Fruit fly (Drosophila melanogaster) whole organism, embryonic: Measurements from ENCODE around the gene Nle.

Experiments used
- Abd-B ChIP-seq: fragments of 200-800 bp; sonication (Bioruptor generic); optimal IDR thresholded peaks from 2 replicates; lab custom pipeline; 2018; ENCODE audit warnings: missing biosample characterization, mild to moderate bottlenecking, missing genetic modification characterization, moderate library complexity
- CG10462 ChIP-seq: fragments of 200-800 bp; sonication (Bioruptor generic); optimal IDR thresholded peaks from 2 replicates; lab custom pipeline; 2016; ENCODE audit warnings: missing biosample characterization, missing genetic modification characterization
- CG1233 ChIP-seq: fragments of 200-800 bp; sonication (Bioruptor generic); optimal IDR thresholded peaks from 4 replicates; lab custom pipeline; 2018; ENCODE audit warnings: missing biosample characterization, mild to moderate bottlenecking, missing genetic modification characterization
- CG12942 ChIP-seq: fragments of 200-800 bp; sonication (Bioruptor generic); optimal IDR thresholded peaks from 3 replicates; lab custom pipeline; 2016; ENCODE audit warnings: missing biosample characterization, missing genetic modification characterization
- CG15073 ChIP-seq: fragments of 200-800 bp; sonication (Bioruptor generic); optimal IDR thresholded peaks from 2 replicates; lab custom pipeline; 2016; ENCODE audit warnings: missing biosample characterization, missing genetic modification characterization
- CG15269 ChIP-seq: fragments of 200-800 bp; sonication (Bioruptor generic); optimal IDR thresholded peaks from 2 replicates; lab custom pipeline; 2018; ENCODE audit warnings: missing biosample characterization, mild to moderate bottlenecking, missing genetic modification characterization, moderate library complexity
- CG15514 ChIP-seq: fragments of 200-800 bp; sonication (Bioruptor generic); optimal IDR thresholded peaks from 3 replicates; lab custom pipeline; 2017; ENCODE audit warnings: missing biosample characterization, missing genetic modification characterization, mild to moderate bottlenecking, moderate library complexity, missing genetic modification reagents
- CG15601 ChIP-seq: fragments of 200-800 bp; sonication (Bioruptor generic); optimal IDR thresholded peaks from 3 replicates; lab custom pipeline; 2019; ENCODE audit warnings: missing biosample characterization, mild to moderate bottlenecking, missing genetic modification characterization, moderate library complexity
- CG16813 ChIP-seq: fragments of 200-800 bp; sonication (Bioruptor generic); IDR thresholded peaks from 3 replicates; pipeline ENCODE4 v1.3.6; 2022; ENCODE audit warnings: missing biosample characterization, missing genetic modification characterization; ENCODE audit not compliant: partially characterized antibody
- CG17829 ChIP-seq: fragments of 200-800 bp; optimal IDR thresholded peaks from 2 replicates; lab custom pipeline; 2019; ENCODE audit warnings: missing biosample characterization, mild to moderate bottlenecking, missing genetic modification characterization, moderate library complexity
- CG2712 ChIP-seq: fragments of 200-800 bp; optimal IDR thresholded peaks from 3 replicates; lab custom pipeline; 2019; ENCODE audit warnings: missing biosample characterization, mild to moderate bottlenecking, missing genetic modification characterization, moderate library complexity
- CG6791 ChIP-seq: fragments of 200-800 bp; sonication (Bioruptor generic); IDR thresholded peaks from 3 replicates; pipeline ENCODE4 v1.3.6; 2022; ENCODE audit warnings: missing biosample characterization, missing genetic modification characterization; ENCODE audit not compliant: partially characterized antibody
- CG7786 ChIP-seq: fragments of 200-800 bp; sonication (Bioruptor generic); optimal IDR thresholded peaks from 2 replicates; lab custom pipeline; 2016; ENCODE audit warnings: missing biosample characterization, missing genetic modification characterization
- CG8478 ChIP-seq: fragments of >200 bp; optimal IDR thresholded peaks from 2 replicates; lab custom pipeline; 2018
- CG8924 ChIP-seq: fragments of 200-800 bp; optimal IDR thresholded peaks from 3 replicates; lab custom pipeline; 2019; ENCODE audit warnings: missing biosample characterization, mild to moderate bottlenecking, missing genetic modification characterization, moderate library complexity
- CG9437 ChIP-seq: fragments of 200-800 bp; sonication (Bioruptor generic); optimal IDR thresholded peaks from 2 replicates; lab custom pipeline; 2018; ENCODE audit warnings: missing biosample characterization, mild to moderate bottlenecking, missing genetic modification characterization
- Doc3 ChIP-seq: fragments of 200-800 bp; sonication (Bioruptor generic); IDR thresholded peaks from 3 replicates; pipeline ENCODE4 v1.3.6; 2022; ENCODE audit warnings: missing biosample characterization, missing genetic modification characterization; ENCODE audit not compliant: partially characterized antibody
- Eip74EF ChIP-seq, 2 experiments: fragments of 200-800 bp in 1 of 2; fragments of >200 bp in 1 of 2; sonication (Bioruptor generic) in 1 of 2; optimal IDR thresholded peaks; 2 replicates each; lab custom pipeline; 2017 to 2019; ENCODE audit warnings: missing biosample characterization in 2 of 2, missing genetic modification characterization in 2 of 2, mild to moderate bottlenecking in 1 of 2, moderate library complexity in 1 of 2
- HLH4C ChIP-seq: fragments of 200-800 bp; sonication (Bioruptor generic); IDR thresholded peaks from 3 replicates; pipeline ENCODE4 v1.3.6; 2022; ENCODE audit warnings: missing biosample characterization, missing genetic modification characterization; ENCODE audit not compliant: partially characterized antibody
- HmgZ ChIP-seq: fragments of 200-800 bp; sonication (Bioruptor generic); optimal IDR thresholded peaks from 2 replicates; lab custom pipeline; 2018; ENCODE audit warnings: missing biosample characterization, mild to moderate bottlenecking, missing genetic modification characterization
- Lim3 ChIP-seq: fragments of 200-800 bp; sonication (Bioruptor generic); IDR thresholded peaks from 2 replicates; pipeline ENCODE4 v1.3.6; 2022; ENCODE audit warnings: missing biosample characterization, missing genetic modification characterization
- MESR4 ChIP-seq: fragments of 200-800 bp; sonication (Bioruptor generic); optimal IDR thresholded peaks from 2 replicates; lab custom pipeline; 2018; ENCODE audit warnings: missing biosample characterization, mild to moderate bottlenecking, missing genetic modification characterization, moderate library complexity
- Mrtf ChIP-seq: fragments of 200-800 bp; sonication (Bioruptor generic); IDR thresholded peaks from 3 replicates; pipeline ENCODE4 v1.3.6; 2022; ENCODE audit warnings: missing biosample characterization, missing genetic modification characterization
- Nf-YC ChIP-seq: fragments of 200-800 bp; optimal IDR thresholded peaks from 3 replicates; lab custom pipeline; 2019; ENCODE audit warnings: missing biosample characterization, mild to moderate bottlenecking, missing genetic modification characterization, moderate library complexity
- YL-1 ChIP-seq: fragments of 200-800 bp; sonication (Bioruptor generic); optimal IDR thresholded peaks from 3 replicates; lab custom pipeline; 2017; ENCODE audit warnings: missing biosample characterization, mild to moderate bottlenecking, missing genetic modification characterization
- abd-A ChIP-seq: fragments of 200-800 bp; sonication (Bioruptor generic); optimal IDR thresholded peaks from 3 replicates; lab custom pipeline; 2019; ENCODE audit warnings: missing biosample characterization, mild to moderate bottlenecking, missing genetic modification characterization, moderate library complexity
- amos ChIP-seq: fragments of 200-800 bp; sonication (Bioruptor generic); IDR thresholded peaks from 2 replicates; pipeline ENCODE4 v1.3.6; 2022; ENCODE audit warnings: missing biosample characterization, missing genetic modification characterization; ENCODE audit not compliant: partially characterized antibody
- br ChIP-seq: fragments of >200 bp; optimal IDR thresholded peaks from 2 replicates; lab custom pipeline; 2017
- cas ChIP-seq: fragments of 200-800 bp; sonication (Bioruptor generic); IDR thresholded peaks from 2 replicates; pipeline ENCODE4 v1.3.6; 2022; ENCODE audit warnings: missing biosample characterization, missing genetic modification characterization
- crp ChIP-seq, 2 experiments: fragments of 200-800 bp; sonication (Bioruptor generic); optimal IDR thresholded peaks; 2 replicates in 1 of 2; 3 replicates in 1 of 2; lab custom pipeline; 2017; ENCODE audit warnings: missing biosample characterization in 2 of 2, missing genetic modification characterization in 2 of 2, mild to moderate bottlenecking in 1 of 2, moderate library complexity in 1 of 2
- fd3F ChIP-seq: fragments of 200-800 bp; sonication (Bioruptor generic); optimal IDR thresholded peaks from 2 replicates; lab custom pipeline; 2018; ENCODE audit warnings: missing biosample characterization, mild to moderate bottlenecking, missing genetic modification characterization, moderate library complexity
- gcm ChIP-seq: fragments of 200-800 bp; sonication (Bioruptor generic); optimal IDR thresholded peaks from 2 replicates; lab custom pipeline; 2019; ENCODE audit warnings: missing biosample characterization, mild to moderate bottlenecking, missing genetic modification characterization, moderate library complexity
- grn ChIP-seq: fragments of 200-800 bp; sonication (Bioruptor generic); optimal IDR thresholded peaks from 3 replicates; lab custom pipeline; 2017; ENCODE audit warnings: missing biosample characterization, missing genetic modification characterization
- gt ChIP-seq: fragments of 200-800 bp; sonication (Bioruptor generic); IDR thresholded peaks from 2 replicates; pipeline ENCODE4 v1.3.6; 2022; ENCODE audit warnings: missing biosample characterization, missing genetic modification characterization
- hbn ChIP-seq: fragments of 200-800 bp; sonication (Bioruptor generic); IDR thresholded peaks from 2 replicates; pipeline ENCODE4 v1.3.6; 2022; ENCODE audit warnings: missing biosample characterization, missing genetic modification characterization; ENCODE audit not compliant: partially characterized antibody
- lilli ChIP-seq: fragments of 200-800 bp; sonication (Bioruptor generic); optimal IDR thresholded peaks from 3 replicates; lab custom pipeline; 2016; ENCODE audit warnings: missing biosample characterization, missing genetic modification characterization
- nerfin-2 ChIP-seq: fragments of 200-800 bp; sonication (Bioruptor generic); IDR thresholded peaks from 2 replicates; pipeline ENCODE4 v1.3.6; 2022; ENCODE audit warnings: missing biosample characterization, missing genetic modification characterization; ENCODE audit not compliant: partially characterized antibody
- onecut ChIP-seq: fragments of 200-800 bp; sonication (Bioruptor generic); IDR thresholded peaks from 2 replicates; pipeline ENCODE4 v1.3.6; 2022; ENCODE audit warnings: missing biosample characterization, missing genetic modification characterization
- prd ChIP-seq, 3 experiments: fragments of >200 bp in 2 of 3; fragments of 200-800 bp in 1 of 3; sonication (Bioruptor generic) in 1 of 3; optimal IDR thresholded peaks in 2 of 3; IDR thresholded peaks in 1 of 3; 2 replicates in 2 of 3; 3 replicates in 1 of 3; pipeline versions ENCODE4 v1.3.6 to Lab custom; 2017 to 2022; ENCODE audit warnings: missing biosample characterization in 1 of 3, missing genetic modification characterization in 1 of 3
- pum ChIP-seq: fragments of 200-800 bp; sonication (Bioruptor generic); optimal IDR thresholded peaks from 2 replicates; lab custom pipeline; 2016; ENCODE audit warnings: missing biosample characterization, missing genetic modification characterization
- salm ChIP-seq: fragments of 200-800 bp; sonication (Bioruptor generic); optimal IDR thresholded peaks from 2 replicates; lab custom pipeline; 2018; ENCODE audit warnings: missing biosample characterization, mild to moderate bottlenecking, missing genetic modification characterization
- scrt ChIP-seq: fragments of 200-800 bp; sonication (Bioruptor generic); optimal IDR thresholded peaks from 2 replicates; lab custom pipeline; 2018; ENCODE audit warnings: missing biosample characterization, mild to moderate bottlenecking, missing genetic modification characterization, moderate library complexity
- sens ChIP-seq: fragments of 200-800 bp; sonication (Bioruptor generic); peaks from one replicate; lab custom pipeline; 2016; ENCODE audit warnings: missing biosample characterization, missing genetic modification characterization
- sima ChIP-seq: fragments of 200-800 bp; sonication (Bioruptor generic); optimal IDR thresholded peaks from 2 replicates; lab custom pipeline; 2016; ENCODE audit warnings: missing biosample characterization, missing genetic modification characterization
- sob ChIP-seq: fragments of 200-800 bp; sonication (Bioruptor generic); IDR thresholded peaks from 2 replicates; pipeline ENCODE4 v1.3.6; 2022; ENCODE audit warnings: missing biosample characterization, missing genetic modification characterization
- ssp ChIP-seq: fragments of 200-800 bp; sonication (Bioruptor generic); IDR thresholded peaks from 2 replicates; pipeline ENCODE4 v1.3.6; 2022; ENCODE audit warnings: missing biosample characterization, missing genetic modification characterization
- sug ChIP-seq: fragments of 200-800 bp; optimal IDR thresholded peaks from 2 replicates; lab custom pipeline; 2019; ENCODE audit warnings: missing biosample characterization, mild to moderate bottlenecking, missing genetic modification characterization, moderate library complexity
- twi ChIP-seq: fragments of 200-800 bp; optimal IDR thresholded peaks from 2 replicates; lab custom pipeline; 2019; ENCODE audit warnings: missing biosample characterization, mild to moderate bottlenecking, missing genetic modification characterization, moderate library complexity

Gene Nle

dm6 chr2L:540572-541210, 27.2 kb downstream of the Nle start:
- peak; percentile 73 to 92 for TF ChIP-seq crp (GFP tag; optimal IDR thresholded peaks at IDR 0.05; lab: Kevin White, UChicago)
- peak; percentile 54 for TF ChIP-seq HmgZ (tag; lab: Kevin White, UChicago)
- no peak for TF ChIP-seq CG9437 (GFP tag; lab: Kevin White, UChicago)
- TF ChIP-seq Eip74EF (GFP tag; optimal IDR thresholded peaks at IDR 0.05; lab: Kevin White, UChicago), result peak in 1 of 2 experiments; percentile 54
- peak; percentile 52 for TF ChIP-seq CG8924 (tag; lab: Kevin White, UChicago)
- no peak for TF ChIP-seq sima (GFP tag; lab: Kevin White, UChicago)
- no peak for TF ChIP-seq prd (optimal IDR thresholded peaks at IDR 0.05; lab: Kevin White, UChicago)
- TF ChIP-seq prd (GFP tag; IDR thresholded peaks at IDR 0.05; lab: Robert Waterston, UW), result no peak
- peak; percentile 29 for TF ChIP-seq CG15514 (GFP tag; lab: Kevin White, UChicago)
- no peak for TF ChIP-seq Lim3 (GFP tag; lab: Robert Waterston, UW)
- TF ChIP-seq lilli (GFP tag; lab: Kevin White, UChicago), result peak; percentile 7
- TF ChIP-seq Doc3 (GFP tag; lab: Robert Waterston, UW), result peak; percentile 61; the same call in 1 of the 3 replicates
- TF ChIP-seq CG17829 (tag; lab: Kevin White, UChicago), result peak; percentile 17
- TF ChIP-seq br (lab: Kevin White, UChicago), result no peak
- 0 out of 2 replicates have a peak, but pooled peaks have one; percentile 21 for TF ChIP-seq sob (GFP tag; lab: Robert Waterston, UW)
- TF ChIP-seq salm (tag; lab: Kevin White, UChicago), result peak; percentile 46
- peak; percentile 54 for TF ChIP-seq hbn (GFP tag; lab: Robert Waterston, UW)
- peak; percentile 95 for TF ChIP-seq abd-A (tag; lab: Kevin White, UChicago)
- peak; percentile 58; the same call in 1 of the 3 replicates for TF ChIP-seq CG16813
- TF ChIP-seq YL-1 (GFP tag; lab: Kevin White, UChicago), result peak; percentile 24
- TF ChIP-seq CG2712 (tag; lab: Kevin White, UChicago), result peak; percentile 55
- 0 out of 2 replicates have a peak, but pooled peaks have one; percentile 20 for TF ChIP-seq onecut (GFP tag; lab: Robert Waterston, UW)
- TF ChIP-seq sens (GFP tag; lab: Kevin White, UChicago), result peak; percentile 85
- no peak for TF ChIP-seq cas (GFP tag; lab: Robert Waterston, UW)
- no peak for TF ChIP-seq CG7786
- TF ChIP-seq CG8478 (lab: Kevin White, UChicago), result no peak
- TF ChIP-seq fd3F (GFP tag; lab: Kevin White, UChicago), result no peak
- peak; percentile 45 for TF ChIP-seq CG15601
- no peak for TF ChIP-seq CG12942 (GFP tag; lab: Kevin White, UChicago)
- no peak for TF ChIP-seq Mrtf
- peak; percentile 44 for TF ChIP-seq CG15269 (tag; lab: Kevin White, UChicago)
- peak; percentile 28 for TF ChIP-seq Abd-B (GFP tag; lab: Kevin White, UChicago)
- peak; percentile 56 for TF ChIP-seq Nf-YC (tag; lab: Kevin White, UChicago)
- TF ChIP-seq nerfin-2 (GFP tag; lab: Robert Waterston, UW), result no peak
- TF ChIP-seq ssp (GFP tag; lab: Robert Waterston, UW), result 0 out of 2 replicates have a peak, but pooled peaks have one; percentile 24
- no peak for TF ChIP-seq CG15073 (GFP tag; lab: Kevin White, UChicago)
- TF ChIP-seq scrt (GFP tag; lab: Kevin White, UChicago), result no peak
- TF ChIP-seq MESR4 (GFP tag; lab: Kevin White, UChicago), result peak; percentile 31
- TF ChIP-seq sug (tag; lab: Kevin White, UChicago), result peak; percentile 68
- peak; percentile 8 for TF ChIP-seq twi (tag; lab: Kevin White, UChicago)
- no peak for TF ChIP-seq pum (GFP tag; lab: Kevin White, UChicago)
- peak; percentile 55; the same call in 1 of the 3 replicates for TF ChIP-seq HLH4C (GFP tag; lab: Robert Waterston, UW)
- peak; percentile 52 for TF ChIP-seq grn (GFP tag; lab: Kevin White, UChicago)
- TF ChIP-seq gcm (GFP tag; lab: Kevin White, UChicago), result peak; percentile 58
- TF ChIP-seq amos (GFP tag; lab: Robert Waterston, UW), result peak; percentile 36
- TF ChIP-seq CG6791 (GFP tag; lab: Robert Waterston, UW), result peak; percentile 71
- TF ChIP-seq CG1233 (GFP tag; lab: Kevin White, UChicago), result peak; percentile 21
- TF ChIP-seq gt (GFP tag; lab: Robert Waterston, UW), result no peak
- TF ChIP-seq CG10462, result peak; percentile 95
